Worm (Caenorhabditis elegans): ENCODE data around the gene C27D9.1.

ce11 chrII:4748374-4748773, 4.8 kb upstream of the C27D9.1 start:
- TF ChIP-seq flt-1 (GFP tag; IDR thresholded peaks at IDR 0.05), result no peak
- TF ChIP-seq aly-1 (tag; optimal IDR thresholded peaks at IDR 0.05), result no peak
- TF ChIP-seq tra-4 (tag; optimal IDR thresholded peaks at IDR 0.05), result no peak
- TF ChIP-seq ceh-36 (tag; optimal IDR thresholded peaks at IDR 0.05), result no peak
- no peak for TF ChIP-seq ama-1 (optimal IDR thresholded peaks at IDR 0.05)
- TF ChIP-seq scrt-1 (GFP tag; IDR thresholded peaks at IDR 0.05), result no peak
- no peak for TF ChIP-seq F13C5.2 (tag; optimal IDR thresholded peaks at IDR 0.05)
- TF ChIP-seq ceh-13 (GFP tag; optimal IDR thresholded peaks at IDR 0.05), result no peak
- TF ChIP-seq pes-1 (GFP tag; IDR thresholded peaks at IDR 0.05), result no peak
- no peak for TF ChIP-seq hmg-4 (GFP tag; optimal IDR thresholded peaks at IDR 0.05)
- no peak for TF ChIP-seq hmbx-1 (tag; optimal IDR thresholded peaks at IDR 0.05)
